Fruit fly (Drosophila melanogaster): ENCODE measurements around the gene CG3815.

- TF ChIP-seq Hr83 (GFP tag; optimal IDR thresholded peaks at IDR 0.05; ENCODE audit: poor library complexity, severe bottlenecking) (no peak), psq (GFP tag; optimal IDR thresholded peaks at IDR 0.05) (no peak), h (GFP tag; optimal IDR thresholded peaks at IDR 0.05) (no peak), Dif (GFP tag; optimal IDR thresholded peaks at IDR 0.05; ENCODE audit: partially characterized antibody) (no peak), jim (GFP tag; optimal IDR thresholded peaks at IDR 0.05) (no peak), lola (GFP tag; optimal IDR thresholded peaks at IDR 0.05) (no peak), fru (GFP tag; optimal IDR thresholded peaks at IDR 0.05) (no peak), br (GFP tag; optimal IDR thresholded peaks at IDR 0.05) (no peak), Rel (GFP tag; optimal IDR thresholded peaks at IDR 0.05) (no peak), Rel (tag; optimal IDR thresholded peaks at IDR 0.05) (no peak), Myc (optimal IDR thresholded peaks at IDR 0.05) (no peak), OdsH (GFP tag; optimal IDR thresholded peaks at IDR 0.05) (no peak), dsf (GFP tag; optimal IDR thresholded peaks at IDR 0.05; ENCODE audit: borderline replicate concordance) (no peak), CG32264 (GFP tag; optimal IDR thresholded peaks at IDR 0.05) (no peak)
Observed at dm6 chrX:6254617-6255349, 40.4 kb upstream of the CG3815 start.
